Fruit fly (Drosophila melanogaster) whole organism, adult: ENCODE data around the gene CG7879.
A peak's percentile ranks its signal among the peaks of the same experiment; 100 is the strongest.

Source experiments
- CG12768 ChIP-seq: fragments of 200-800 bp; sonication (Bioruptor generic); optimal IDR thresholded peaks from 2 replicates; lab custom pipeline; 2017; ENCODE audit warnings: missing biosample characterization, missing genetic modification characterization, mild to moderate bottlenecking, moderate library complexity, missing genetic modification reagents
- CG5204 ChIP-seq: fragments of 200-800 bp; sonication (Bioruptor generic); optimal IDR thresholded peaks from 2 replicates; lab custom pipeline; 2016; ENCODE audit warnings: missing biosample characterization, missing genetic modification characterization
- Clk ChIP-seq: fragments of 200-800 bp; sonication (Bioruptor generic); optimal IDR thresholded peaks from 2 replicates; lab custom pipeline; 2017; ENCODE audit warnings: missing biosample characterization, missing genetic modification characterization
- Crg-1 ChIP-seq: fragments of 200-800 bp; sonication (Bioruptor generic); optimal IDR thresholded peaks from 2 replicates; lab custom pipeline; 2016; ENCODE audit warnings: missing biosample characterization, missing genetic modification characterization
- Mnt ChIP-seq: fragments of 200-800 bp; sonication (Bioruptor generic); optimal IDR thresholded peaks from 2 replicates; lab custom pipeline; 2016; ENCODE audit warnings: missing biosample characterization, mild to moderate bottlenecking, missing genetic modification characterization
- cnc ChIP-seq, 2 experiments: fragments of >200 bp; optimal IDR thresholded peaks; 2 replicates each; lab custom pipeline; 2017

DNA sequence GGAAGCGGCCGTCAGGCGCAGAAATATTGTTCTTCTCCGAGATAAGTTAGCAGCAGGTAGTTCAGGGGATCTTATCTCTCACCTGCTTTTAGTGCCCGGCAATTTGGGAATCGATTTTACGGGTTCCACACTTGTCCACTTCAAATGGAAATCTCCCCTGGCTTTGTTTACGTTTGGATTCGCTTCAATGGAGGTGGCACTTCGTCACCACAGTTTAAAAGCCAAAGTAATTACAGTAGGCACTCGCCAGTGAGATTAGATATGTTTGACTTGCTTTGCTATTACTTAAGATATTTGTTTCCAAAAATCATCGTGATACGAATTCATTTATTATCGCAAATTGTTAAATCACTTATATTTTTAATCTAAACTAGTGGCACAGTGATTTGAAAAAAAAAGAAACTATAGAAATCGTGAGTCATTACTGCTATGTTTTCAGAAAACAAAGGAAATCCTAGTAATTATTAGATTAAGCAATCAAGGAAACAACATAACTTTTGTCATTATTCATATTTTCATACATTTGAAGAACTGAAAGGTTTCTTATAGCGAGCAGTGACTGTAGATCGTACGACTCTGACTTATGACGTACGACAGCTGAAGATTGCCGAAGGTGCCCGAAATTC, 19.9 kb downstream of the CG7879 start:
- TF ChIP-seq Clk (GFP tag; lab: Kevin White, UChicago): no peak
- no peak for TF ChIP-seq cnc (optimal IDR thresholded peaks at IDR 0.05; lab: Kevin White, UChicago)
- TF ChIP-seq Crg-1: peak; percentile 17
- peak; percentile 31 for TF ChIP-seq Mnt
- peak; percentile 92 for TF ChIP-seq CG12768
- TF ChIP-seq CG5204 (GFP tag; lab: Kevin White, UChicago): peak; percentile 82
